Worm (Caenorhabditis elegans): ENCODE results near the gene acdh-8.
A peak's percentile ranks its signal among the peaks of the same experiment; 100 is the strongest.
"Not testable (repeated sequence)": the region's sequence is repeated elsewhere in the genome, so short reads cannot be mapped to it uniquely, and the experiment has no call there.

Gene acdh-8

DNA sequence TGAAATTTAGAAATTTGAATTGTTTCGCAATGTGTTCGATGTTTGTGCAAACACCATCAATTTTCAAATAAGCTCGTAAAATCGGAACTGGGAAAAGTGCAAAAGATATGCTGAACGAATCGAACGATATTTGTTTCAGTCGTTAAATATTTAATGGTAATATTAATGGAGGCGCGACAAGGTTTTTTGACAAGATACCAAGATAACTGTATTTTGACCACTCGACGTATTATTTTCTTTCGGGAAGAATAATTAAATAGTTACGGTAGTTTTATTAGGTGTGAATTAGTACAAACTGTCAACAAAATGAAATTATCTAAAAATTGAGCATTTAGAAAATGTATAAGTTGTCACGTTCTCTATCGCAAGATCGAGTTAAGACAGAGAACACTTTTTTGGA lies 10.0 kb downstream of the acdh-8 start:
- TF ChIP-seq pha-4 (tag; optimal IDR thresholded peaks at IDR 0.05), result peak; percentile 8
- TF ChIP-seq pqm-1 (tag; optimal IDR thresholded peaks at IDR 0.05), result peak; percentile 25
- peak; percentile 93 for TF ChIP-seq elt-2 (tag; optimal IDR thresholded peaks at IDR 0.05)
- no peak for TF ChIP-seq jun-1 (tag; optimal IDR thresholded peaks at IDR 0.05)

DNA sequence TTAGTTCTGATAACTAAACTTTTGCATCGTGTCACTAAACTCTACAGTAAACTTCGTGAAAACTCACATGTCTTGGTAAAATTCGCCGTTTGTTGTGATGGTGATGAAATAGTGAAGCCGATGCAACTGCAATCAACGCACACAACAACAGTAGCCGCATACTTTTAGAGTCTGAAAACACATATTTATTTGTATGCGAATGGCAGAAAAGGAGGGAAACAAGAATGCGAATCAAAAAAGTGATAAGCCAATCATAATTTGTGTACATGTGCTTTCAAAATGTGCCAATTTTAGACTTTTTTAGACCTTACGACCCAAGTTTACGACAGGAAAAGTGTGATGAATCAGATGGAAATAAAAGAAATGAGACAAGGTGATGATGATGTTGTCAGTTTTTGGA lies 11.0 kb downstream of the acdh-8 start, which contains the start of gene K05F1.10:
TSS of gene K05F1.10 (minus strand) at position 171 of the 400 bp plus-strand sequence.
- no peak for TF ChIP-seq elt-3 (tag; optimal IDR thresholded peaks at IDR 0.05)
- TF ChIP-seq nhr-12 (tag; optimal IDR thresholded peaks at IDR 0.05), result no peak
- no peak for TF ChIP-seq nhr-67 (tag; optimal IDR thresholded peaks at IDR 0.05)
- no peak for TF ChIP-seq R02D3.7 (tag; optimal IDR thresholded peaks at IDR 0.05)
- no peak for TF ChIP-seq unc-39 (tag; optimal IDR thresholded peaks at IDR 0.05)
- no peak for TF ChIP-seq nhr-77 (tag; optimal IDR thresholded peaks at IDR 0.05)
- peak; percentile 54 for TF ChIP-seq pqm-1 (tag; optimal IDR thresholded peaks at IDR 0.05)
- no peak for TF ChIP-seq nhr-28 (tag; optimal IDR thresholded peaks at IDR 0.05)
- TF ChIP-seq pha-4 (tag; optimal IDR thresholded peaks at IDR 0.05), result peak; percentile 9
- TF ChIP-seq fkh-2 (tag; optimal IDR thresholded peaks at IDR 0.05), result no peak
- TF ChIP-seq nhr-237 (tag; optimal IDR thresholded peaks at IDR 0.05), result no peak
- no peak for TF ChIP-seq unc-62 (GFP tag; optimal IDR thresholded peaks at IDR 0.05)
- no peak for TF ChIP-seq nfya-1 (tag; optimal IDR thresholded peaks at IDR 0.05; ENCODE audit: insufficient read depth)
- no peak for TF ChIP-seq mdl-1 (tag; optimal IDR thresholded peaks at IDR 0.05)
- TF ChIP-seq lsy-12 (tag; optimal IDR thresholded peaks at IDR 0.05), result no peak
- TF ChIP-seq nhr-23 (tag; optimal IDR thresholded peaks at IDR 0.05), result no peak
- no peak for TF ChIP-seq aly-2 (tag; optimal IDR thresholded peaks at IDR 0.05)
- no peak for TF ChIP-seq jun-1 (tag; optimal IDR thresholded peaks at IDR 0.05)
- TF ChIP-seq mml-1 (tag; optimal IDR thresholded peaks at IDR 0.05), result no peak
- TF ChIP-seq ama-1 (optimal IDR thresholded peaks at IDR 0.05), result peak; percentile 9
- TF ChIP-seq ceh-82 (tag; optimal IDR thresholded peaks at IDR 0.05), result no peak
- TF ChIP-seq fos-1 (tag; optimal IDR thresholded peaks at IDR 0.05), result no peak
- no peak for TF ChIP-seq hmg-11 (tag; optimal IDR thresholded peaks at IDR 0.05)
- TF ChIP-seq elt-2 (tag; optimal IDR thresholded peaks at IDR 0.05), result peak; percentile 86
- TF ChIP-seq nhr-11 (tag; optimal IDR thresholded peaks at IDR 0.05), result no peak

DNA sequence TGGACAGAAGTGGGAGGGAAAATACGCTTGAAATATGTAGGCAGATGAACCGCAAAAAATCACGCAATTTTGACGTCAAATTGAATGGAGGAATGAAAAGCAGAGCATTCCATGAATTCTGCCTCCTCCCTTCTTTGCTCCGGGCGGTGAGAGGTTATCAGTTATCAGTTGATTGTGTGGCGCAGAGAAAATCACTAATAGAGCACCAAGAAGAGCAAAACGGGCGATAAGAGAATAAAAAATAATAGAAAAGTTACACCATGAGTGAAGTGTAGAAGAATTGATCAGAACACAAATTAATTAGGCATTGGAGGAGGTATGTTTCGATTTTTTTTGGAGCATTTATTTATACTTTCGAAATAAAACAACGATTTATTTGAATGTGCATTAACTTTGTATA lies 12.3 kb downstream of the acdh-8 start:
- TF ChIP-seq pqm-1 (tag; optimal IDR thresholded peaks at IDR 0.05), result peak; percentile 63
- TF ChIP-seq pha-4 (tag; optimal IDR thresholded peaks at IDR 0.05), result no peak
- TF ChIP-seq elt-2 (tag; optimal IDR thresholded peaks at IDR 0.05), result peak; percentile 97
- no peak for TF ChIP-seq zag-1 (tag; optimal IDR thresholded peaks at IDR 0.05)
- TF ChIP-seq aly-2 (tag; optimal IDR thresholded peaks at IDR 0.05), result no peak
- no peak for TF ChIP-seq lsy-12 (tag; optimal IDR thresholded peaks at IDR 0.05)

DNA sequence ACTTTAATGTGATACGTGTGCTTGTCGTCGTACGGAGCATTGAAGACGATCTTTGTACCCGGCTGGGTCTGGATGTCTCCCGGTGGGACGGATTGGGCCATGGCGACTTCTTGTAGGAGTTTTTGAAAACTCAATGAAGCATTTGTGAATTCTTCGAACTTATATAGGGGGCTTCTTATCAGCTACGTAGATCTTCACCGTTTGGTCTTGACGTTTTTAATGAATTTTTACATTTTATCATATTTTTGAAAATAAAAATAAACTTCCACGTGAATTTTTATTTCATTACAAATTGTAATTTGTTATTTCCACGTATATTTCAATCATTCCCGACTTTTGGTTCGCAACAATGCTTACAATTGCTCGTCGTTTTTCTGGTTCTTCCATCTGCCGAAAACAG lies 15.9 kb downstream of the acdh-8 start, which contains the start of the genes msp-64 and ZK1248.5:
TSS of gene msp-64 (minus strand) at position 101 of the 400 bp plus-strand sequence.
TSS of gene ZK1248.5 (plus strand) at position 285 of the 400 bp plus-strand sequence.
- TF ChIP-seq nhr-237 (tag; optimal IDR thresholded peaks at IDR 0.05), result no peak
- no peak for TF ChIP-seq snpc-4 (tag; optimal IDR thresholded peaks at IDR 0.05)
- TF ChIP-seq lin-39 (tag; optimal IDR thresholded peaks at IDR 0.05), result no peak
- no peak for TF ChIP-seq zag-1 (tag; optimal IDR thresholded peaks at IDR 0.05)
- TF ChIP-seq sea-2 (GFP tag; optimal IDR thresholded peaks at IDR 0.05), result no peak
- no peak for TF ChIP-seq pha-4 (tag; optimal IDR thresholded peaks at IDR 0.05)
- TF ChIP-seq R02D3.7 (tag; optimal IDR thresholded peaks at IDR 0.05), result no peak
- TF ChIP-seq mml-1 (tag; optimal IDR thresholded peaks at IDR 0.05), result no peak
- no peak for TF ChIP-seq fkh-2 (tag; optimal IDR thresholded peaks at IDR 0.05)
- TF ChIP-seq fkh-10 (GFP tag; optimal IDR thresholded peaks at IDR 0.05), result no peak
- no peak for TF ChIP-seq nhr-77 (tag; optimal IDR thresholded peaks at IDR 0.05)
- TF ChIP-seq mdl-1 (tag; optimal IDR thresholded peaks at IDR 0.05), result no peak
- no peak for TF ChIP-seq pqm-1 (tag; optimal IDR thresholded peaks at IDR 0.05)
- no peak for TF ChIP-seq nhr-25 (tag; optimal IDR thresholded peaks at IDR 0.05)

DNA sequence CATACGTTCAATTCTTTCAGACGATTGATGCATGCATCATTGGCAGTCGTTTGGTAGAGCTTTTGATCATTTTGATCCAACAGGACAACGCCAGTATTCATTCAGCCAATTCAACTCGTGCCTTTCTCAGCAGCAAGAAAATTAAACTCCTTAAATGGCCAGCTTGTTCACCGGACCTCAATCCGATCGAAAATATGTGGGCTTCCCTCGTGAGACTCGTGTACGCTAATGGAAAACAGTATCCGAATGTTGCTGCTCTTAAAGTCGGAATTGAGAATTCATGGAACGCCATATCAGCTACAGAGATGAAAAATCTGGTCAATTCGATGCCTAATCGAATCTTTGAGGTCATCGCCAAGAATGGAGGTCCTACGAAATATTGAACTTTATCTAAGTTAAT lies 21.1 kb downstream of the acdh-8 start, which contains the start of gene wago-5:
TSS of gene wago-5 (minus strand) at position 101 of the 400 bp plus-strand sequence.
- TF ChIP-seq elt-3, aly-2, mdl-1 (tag; optimal IDR thresholded peaks at IDR 0.05): not testable (repeated sequence)

DNA sequence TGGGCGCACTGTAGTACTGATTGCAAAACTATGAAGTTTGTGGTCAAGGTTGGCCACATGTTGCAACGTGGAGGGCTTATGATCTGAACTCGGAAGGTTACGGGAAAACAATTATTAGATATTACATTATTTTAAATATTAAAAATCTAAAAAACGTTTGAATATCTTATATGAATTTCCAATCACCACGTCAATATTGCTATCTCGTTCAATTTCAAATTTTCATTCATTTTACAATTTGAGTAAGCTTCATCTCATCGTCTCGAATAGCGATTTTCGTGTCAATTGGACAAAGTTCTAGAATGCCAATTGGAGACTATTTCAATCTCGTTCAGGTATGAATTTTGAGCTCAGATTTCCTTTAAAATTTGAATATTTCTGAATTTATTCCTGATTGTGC lies 22.1 kb downstream of the acdh-8 start, which contains the start of gene ZK1248.20:
TSS of gene ZK1248.20 (plus strand) at position 301 of the 400 bp plus-strand sequence.
- TF ChIP-seq nhr-77 (tag; optimal IDR thresholded peaks at IDR 0.05) (no peak), nhr-67 (tag; optimal IDR thresholded peaks at IDR 0.05) (no peak), eor-1 (tag; optimal IDR thresholded peaks at IDR 0.05) (no peak), nhr-43 (tag; optimal IDR thresholded peaks at IDR 0.05; ENCODE audit: poor library complexity, severe bottlenecking) (no peak), nhr-12 (tag; optimal IDR thresholded peaks at IDR 0.05) (no peak), fkh-2 (tag; optimal IDR thresholded peaks at IDR 0.05) (no peak), elt-2 (tag; optimal IDR thresholded peaks at IDR 0.05) (no peak), fos-1 (tag; optimal IDR thresholded peaks at IDR 0.05) (no peak), ceh-28 (tag; optimal IDR thresholded peaks at IDR 0.05) (no peak), daf-12 (tag; optimal IDR thresholded peaks at IDR 0.05) (no peak), ceh-82 (tag; optimal IDR thresholded peaks at IDR 0.05) (no peak), fkh-10 (GFP tag; optimal IDR thresholded peaks at IDR 0.05) (no peak), elt-3 (tag; optimal IDR thresholded peaks at IDR 0.05) (no peak), skn-1 (tag; optimal IDR thresholded peaks at IDR 0.05) (no peak), ztf-11 (tag; optimal IDR thresholded peaks at IDR 0.05) (no peak)
